Worm (Caenorhabditis elegans): ENCODE measurements around the gene H08J19.1.

Gene H08J19.1

ce11 chrX:15642638-15643037 is at the start of gene H08J19.1:
Gene H08J19.1 (plus strand): TSS chrX:15642938.
- no peak for TF ChIP-seq unc-62 (GFP tag; optimal IDR thresholded peaks at IDR 0.05)

ce11 chrX:15593366-15593765 is 49.4 kb upstream of the H08J19.1 start:
- no peak for TF ChIP-seq unc-62 (GFP tag; optimal IDR thresholded peaks at IDR 0.05)

ce11 chrX:15594019-15594418 is 48.7 kb upstream of the H08J19.1 start:
- no peak for TF ChIP-seq unc-62 (GFP tag; optimal IDR thresholded peaks at IDR 0.05)

ce11 chrX:15597077-15597476 is 45.7 kb upstream of the H08J19.1 start, which contains the start of gene K09A9.8:
Gene K09A9.8 (minus strand): TSS chrX:15597177.
- TF ChIP-seq unc-62 (GFP tag; optimal IDR thresholded peaks at IDR 0.05): no peak

- TF ChIP-seq unc-62 (GFP tag; optimal IDR thresholded peaks at IDR 0.05): no peak
Measured at ce11 chrX:15598661-15599384, 43.9 kb upstream of the H08J19.1 start.

ce11 chrX:15599925-15600324 is 42.8 kb upstream of the H08J19.1 start:
- no peak for TF ChIP-seq unc-62 (GFP tag; optimal IDR thresholded peaks at IDR 0.05)

- TF ChIP-seq unc-62 (GFP tag; optimal IDR thresholded peaks at IDR 0.05): no peak
Measured at ce11 chrX:15600512-15601117, 42.1 kb upstream of the H08J19.1 start, which contains the start of gene ent-2. Gene ent-2 (plus strand): TSS chrX:15601067.

ce11 chrX:15604236-15604635 is 38.5 kb upstream of the H08J19.1 start:
- TF ChIP-seq unc-62 (GFP tag; optimal IDR thresholded peaks at IDR 0.05): no peak

ce11 chrX:15606585-15607276 is 36.0 kb upstream of the H08J19.1 start, which contains the start of gene rab-14:
Gene rab-14 (minus strand): TSS chrX:15606635.
- no peak for TF ChIP-seq unc-62 (GFP tag; optimal IDR thresholded peaks at IDR 0.05)

- no peak for TF ChIP-seq unc-62 (GFP tag; optimal IDR thresholded peaks at IDR 0.05)
Measured at ce11 chrX:15607498-15608019, 35.2 kb upstream of the H08J19.1 start, which contains the start of gene nipi-3. Gene nipi-3 (plus strand): TSS chrX:15607969.

ce11 chrX:15608593-15608992 is 34.1 kb upstream of the H08J19.1 start:
- TF ChIP-seq unc-62 (GFP tag; optimal IDR thresholded peaks at IDR 0.05): no peak

- no peak for TF ChIP-seq unc-62 (GFP tag; optimal IDR thresholded peaks at IDR 0.05)
Measured at ce11 chrX:15609698-15610097, 33.0 kb upstream of the H08J19.1 start.

ce11 chrX:15610527-15611091 is 32.1 kb upstream of the H08J19.1 start:
- TF ChIP-seq unc-62 (GFP tag; optimal IDR thresholded peaks at IDR 0.05): no peak

- TF ChIP-seq unc-62 (GFP tag; optimal IDR thresholded peaks at IDR 0.05): no peak
Measured at ce11 chrX:15613745-15614229, 29.0 kb upstream of the H08J19.1 start, which contains the start of gene K09E9.3. Gene K09E9.3 (minus strand): TSS chrX:15613795.

- no peak for TF ChIP-seq unc-62 (GFP tag; optimal IDR thresholded peaks at IDR 0.05)
Measured at ce11 chrX:15616443-15616842, 26.3 kb upstream of the H08J19.1 start, which contains the start of gene ergi-3. Gene ergi-3 (minus strand): TSS chrX:15616753.

ce11 chrX:15617168-15617567 is 25.6 kb upstream of the H08J19.1 start:
- TF ChIP-seq unc-62 (GFP tag; optimal IDR thresholded peaks at IDR 0.05): no peak

Data from whole organism, dauer.